Fruit fly (Drosophila melanogaster) whole organism, embryonic: ENCODE results near the gene CG11892.

Experiments used
- Bgb ChIP-seq: fragments of 200-800 bp; sonication (Bioruptor generic); IDR thresholded peaks from 2 replicates; pipeline ENCODE4 v1.3.6; 2022; ENCODE audit warnings: missing biosample characterization, missing genetic modification characterization; ENCODE audit not compliant: partially characterized antibody
- CG12071 ChIP-seq: fragments of 200-800 bp; sonication (Bioruptor generic); optimal IDR thresholded peaks from 3 replicates; lab custom pipeline; 2018; ENCODE audit warnings: missing biosample characterization, mild to moderate bottlenecking, missing genetic modification characterization
- CG12769 ChIP-seq: fragments of 200-800 bp; sonication (Bioruptor generic); optimal IDR thresholded peaks from 2 replicates; lab custom pipeline; 2019; ENCODE audit warnings: missing biosample characterization, mild to moderate bottlenecking, missing genetic modification characterization, moderate library complexity
- CG13424 ChIP-seq: fragments of 200-800 bp; sonication (Bioruptor generic); optimal IDR thresholded peaks from 2 replicates; lab custom pipeline; 2019; ENCODE audit warnings: missing biosample characterization, mild to moderate bottlenecking, missing genetic modification characterization, moderate library complexity
- CG15011 ChIP-seq: fragments of 200-800 bp; sonication (Bioruptor generic); optimal IDR thresholded peaks from 3 replicates; lab custom pipeline; 2018; ENCODE audit warnings: missing biosample characterization, mild to moderate bottlenecking, missing genetic modification characterization
- CG17186 ChIP-seq: fragments of 200-800 bp; sonication (Bioruptor generic); optimal IDR thresholded peaks from 3 replicates; lab custom pipeline; 2017; ENCODE audit warnings: missing biosample characterization, missing genetic modification reagents, missing genetic modification characterization
- CG2120 ChIP-seq: fragments of 200-800 bp; sonication (Bioruptor generic); optimal IDR thresholded peaks from 3 replicates; lab custom pipeline; 2016; ENCODE audit warnings: missing biosample characterization, missing genetic modification characterization
- CG2712 ChIP-seq: fragments of 200-800 bp; optimal IDR thresholded peaks from 3 replicates; lab custom pipeline; 2019; ENCODE audit warnings: missing biosample characterization, mild to moderate bottlenecking, missing genetic modification characterization, moderate library complexity
- CG32772 ChIP-seq: fragments of 200-800 bp; sonication (Bioruptor generic); IDR thresholded peaks from 2 replicates; pipeline ENCODE4 v1.3.6; 2022; ENCODE audit warnings: missing biosample characterization, missing genetic modification characterization
- CG3281 ChIP-seq: fragments of 200-800 bp; sonication (Bioruptor generic); optimal IDR thresholded peaks from 3 replicates; lab custom pipeline; 2017; ENCODE audit warnings: missing biosample characterization, mild to moderate bottlenecking, missing genetic modification characterization
- CG3838 ChIP-seq: fragments of 200-800 bp; sonication (Bioruptor generic); optimal IDR thresholded peaks from 3 replicates; lab custom pipeline; 2016; ENCODE audit warnings: missing biosample characterization, missing genetic modification characterization
- CG6683 ChIP-seq: fragments of 200-800 bp; sonication (Bioruptor generic); optimal IDR thresholded peaks from 2 replicates; lab custom pipeline; 2017; ENCODE audit warnings: missing biosample characterization, mild to moderate bottlenecking, missing genetic modification characterization, missing genetic modification reagents
- CG6689 ChIP-seq: fragments of 200-800 bp; sonication (Bioruptor generic); IDR thresholded peaks from 2 replicates; pipeline ENCODE4 v1.3.6; 2022; ENCODE audit warnings: missing biosample characterization, missing genetic modification characterization
- CG6765 ChIP-seq: fragments of 200-800 bp; sonication (Bioruptor generic); optimal IDR thresholded peaks from 3 replicates; lab custom pipeline; 2017; ENCODE audit warnings: missing biosample characterization, mild to moderate bottlenecking, missing genetic modification characterization
- CG7786 ChIP-seq: fragments of 200-800 bp; sonication (Bioruptor generic); optimal IDR thresholded peaks from 2 replicates; lab custom pipeline; 2016; ENCODE audit warnings: missing biosample characterization, missing genetic modification characterization
- CG7987 ChIP-seq: fragments of 200-800 bp; sonication (Bioruptor generic); optimal IDR thresholded peaks from 2 replicates; lab custom pipeline; 2018; ENCODE audit warnings: missing biosample characterization, mild to moderate bottlenecking, missing genetic modification characterization, moderate library complexity
- Camta ChIP-seq: fragments of 200-800 bp; sonication (Bioruptor generic); optimal IDR thresholded peaks from 2 replicates; lab custom pipeline; 2016; ENCODE audit warnings: missing biosample characterization, missing genetic modification characterization
- CoRest ChIP-seq: fragments of 200-800 bp; sonication (Bioruptor generic); optimal IDR thresholded peaks from 3 replicates; lab custom pipeline; 2018; ENCODE audit warnings: missing biosample characterization, mild to moderate bottlenecking, missing genetic modification characterization, moderate library complexity
- Dbx ChIP-seq: fragments of 200-800 bp; sonication (Bioruptor generic); IDR thresholded peaks from 3 replicates; pipeline ENCODE4 v1.3.6; 2022; ENCODE audit warnings: missing biosample characterization, missing genetic modification characterization
- Deaf1 ChIP-seq: fragments of 200-800 bp; optimal IDR thresholded peaks from 3 replicates; lab custom pipeline; 2019; ENCODE audit warnings: missing biosample characterization, mild to moderate bottlenecking, missing genetic modification characterization, moderate library complexity
- Dek ChIP-seq: fragments of 200-800 bp; sonication (Bioruptor generic); optimal IDR thresholded peaks from 3 replicates; lab custom pipeline; 2019; ENCODE audit warnings: missing biosample characterization, mild to moderate bottlenecking, missing genetic modification characterization, moderate library complexity
- Dip2 ChIP-seq: fragments of 200-800 bp; sonication (Bioruptor generic); IDR thresholded peaks from 2 replicates; pipeline ENCODE4 v1.3.6; 2022; ENCODE audit warnings: missing biosample characterization, missing genetic modification characterization
- Dp ChIP-seq: fragments of 200-800 bp; sonication (Bioruptor generic); optimal IDR thresholded peaks from 2 replicates; lab custom pipeline; 2018; ENCODE audit warnings: missing biosample characterization, mild to moderate bottlenecking, missing genetic modification characterization, moderate library complexity
- ERR ChIP-seq: fragments of 200-800 bp; sonication (Bioruptor generic); optimal IDR thresholded peaks from 2 replicates; lab custom pipeline; 2016; ENCODE audit warnings: missing biosample characterization, missing genetic modification characterization
- Ets97D ChIP-seq: fragments of 200-800 bp; sonication (Bioruptor generic); optimal IDR thresholded peaks from 3 replicates; lab custom pipeline; 2016; ENCODE audit warnings: missing biosample characterization, missing genetic modification characterization
- H2.0 ChIP-seq: fragments of 200-800 bp; sonication (Bioruptor generic); IDR thresholded peaks from 2 replicates; pipeline ENCODE4 v1.3.6; 2022; ENCODE audit warnings: missing biosample characterization, missing genetic modification characterization
- Lhr ChIP-seq: fragments of 200-800 bp; sonication (Bioruptor generic); optimal IDR thresholded peaks from 3 replicates; lab custom pipeline; 2017; ENCODE audit warnings: mild to moderate bottlenecking, missing biosample characterization, missing genetic modification reagents, missing genetic modification characterization
- Med ChIP-seq: fragments of 200-800 bp; sonication (Bioruptor generic); peaks from one replicate; lab custom pipeline; 2016; ENCODE audit warnings: missing biosample characterization, missing genetic modification characterization, mild to moderate bottlenecking, inconsistent platforms, moderate library complexity
- Oaz ChIP-seq: fragments of 200-800 bp; sonication (Bioruptor generic); IDR thresholded peaks from 2 replicates; pipeline ENCODE4 v1.3.6; 2022; ENCODE audit warnings: missing biosample characterization, missing genetic modification characterization
- Sry-δ ChIP-seq: fragments of 200-800 bp; sonication (Bioruptor generic); optimal IDR thresholded peaks from 2 replicates; lab custom pipeline; 2016; ENCODE audit warnings: missing biosample characterization, missing genetic modification characterization
- Tbp ChIP-seq: fragments of >200 bp; optimal IDR thresholded peaks from 2 replicates; lab custom pipeline; 2018; ENCODE audit warnings: missing biosample characterization, missing genetic modification characterization
- ash1 ChIP-seq: fragments of 200-800 bp; sonication (Bioruptor generic); optimal IDR thresholded peaks from 2 replicates; lab custom pipeline; 2018; ENCODE audit warnings: missing biosample characterization, mild to moderate bottlenecking, missing genetic modification characterization
- bab2 ChIP-seq: fragments of 200-800 bp; sonication (Bioruptor generic); optimal IDR thresholded peaks from 2 replicates; lab custom pipeline; 2016; ENCODE audit warnings: missing biosample characterization, missing genetic modification characterization
- bigmax ChIP-seq: fragments of 200-800 bp; sonication (Bioruptor generic); optimal IDR thresholded peaks from 2 replicates; lab custom pipeline; 2018; ENCODE audit warnings: missing biosample characterization, mild to moderate bottlenecking, missing genetic modification characterization
- caup ChIP-seq: fragments of 200-800 bp; sonication (Bioruptor generic); optimal IDR thresholded peaks from 3 replicates; lab custom pipeline; 2017; ENCODE audit warnings: missing biosample characterization, mild to moderate bottlenecking, missing genetic modification characterization, moderate library complexity; ENCODE audit not compliant: severe bottlenecking
- chinmo ChIP-seq: fragments of 200-800 bp; sonication (Bioruptor generic); IDR thresholded peaks from 4 replicates; pipeline ENCODE4 v1.3.6; 2022; ENCODE audit warnings: missing biosample characterization, missing genetic modification characterization; ENCODE audit not compliant: partially characterized antibody
- esg ChIP-seq: fragments of 200-800 bp; sonication (Bioruptor generic); conservative IDR thresholded peaks from 2 replicates; pipeline ENCODE4 v1.3.6; 2022; ENCODE audit warnings: missing biosample characterization, missing genetic modification characterization
- exex ChIP-seq: fragments of 200-800 bp; sonication (Bioruptor generic); optimal IDR thresholded peaks from 4 replicates; lab custom pipeline; 2018; ENCODE audit warnings: missing biosample characterization, mild to moderate bottlenecking, missing genetic modification characterization, moderate library complexity
- grn ChIP-seq: fragments of 200-800 bp; sonication (Bioruptor generic); optimal IDR thresholded peaks from 3 replicates; lab custom pipeline; 2017; ENCODE audit warnings: missing biosample characterization, missing genetic modification characterization
- ind ChIP-seq: fragments of 200-800 bp; sonication (Bioruptor generic); optimal IDR thresholded peaks from 3 replicates; lab custom pipeline; 2016; ENCODE audit warnings: missing biosample characterization, missing genetic modification characterization
- lab ChIP-seq: fragments of 200-800 bp; sonication (Bioruptor generic); optimal IDR thresholded peaks from 3 replicates; lab custom pipeline; 2017; ENCODE audit warnings: missing biosample characterization, missing genetic modification characterization, mild to moderate bottlenecking, moderate library complexity, missing genetic modification reagents
- maf-S ChIP-seq: fragments of 200-800 bp; sonication (Bioruptor generic); optimal IDR thresholded peaks from 2 replicates; lab custom pipeline; 2016; ENCODE audit warnings: missing biosample characterization, missing genetic modification characterization
- mirr ChIP-seq: fragments of 200-800 bp; sonication (Bioruptor generic); optimal IDR thresholded peaks from 3 replicates; lab custom pipeline; 2018; ENCODE audit warnings: missing biosample characterization, mild to moderate bottlenecking, missing genetic modification characterization
- sc ChIP-seq, 3 experiments: fragments of >200 bp in 2 of 3; fragments of 200-800 bp in 1 of 3; sonication (Bioruptor generic) in 1 of 3; optimal IDR thresholded peaks; 2 replicates in 2 of 3; 3 replicates in 1 of 3; lab custom pipeline; 2017; ENCODE audit warnings: mild to moderate bottlenecking in 1 of 3, missing biosample characterization in 1 of 3, missing genetic modification characterization in 1 of 3, missing genetic modification reagents in 1 of 3
- sd ChIP-seq: fragments of 200-800 bp; sonication (Bioruptor generic); optimal IDR thresholded peaks from 3 replicates; lab custom pipeline; 2018; ENCODE audit warnings: missing biosample characterization, mild to moderate bottlenecking, missing genetic modification characterization, moderate library complexity
- sens ChIP-seq: fragments of 200-800 bp; sonication (Bioruptor generic); peaks from one replicate; lab custom pipeline; 2016; ENCODE audit warnings: missing biosample characterization, missing genetic modification characterization
- sr ChIP-seq: fragments of 200-800 bp; sonication (Bioruptor generic); IDR thresholded peaks from 3 replicates; pipeline ENCODE4 v1.3.6; 2022; ENCODE audit warnings: missing biosample characterization, missing genetic modification characterization
- stc ChIP-seq: fragments of 200-800 bp; sonication (Bioruptor generic); IDR thresholded peaks from 2 replicates; pipeline ENCODE4 v1.3.6; 2022; ENCODE audit warnings: missing biosample characterization, missing genetic modification characterization
- sug ChIP-seq: fragments of 200-800 bp; optimal IDR thresholded peaks from 2 replicates; lab custom pipeline; 2019; ENCODE audit warnings: missing biosample characterization, mild to moderate bottlenecking, missing genetic modification characterization, moderate library complexity

Gene CG11892

dm6 chr3R:25312583-25312982 is 31.2 kb downstream of the CG11892 start (continued):
- TF ChIP-seq CG3281 (GFP tag; lab: Kevin White, UChicago) = peak; percentile 11
- no peak for TF ChIP-seq Oaz (GFP tag; lab: Robert Waterston, UW)
- no peak for TF ChIP-seq CG32772 (GFP tag; lab: Robert Waterston, UW)
- no peak for TF ChIP-seq CG7987
- no peak for TF ChIP-seq CG13424 (tag; lab: Kevin White, UChicago)
- TF ChIP-seq mirr (GFP tag; lab: Kevin White, UChicago) = peak; percentile 49
- no peak for TF ChIP-seq bigmax (GFP tag; lab: Kevin White, UChicago)
- TF ChIP-seq CG3838 = no peak
- TF ChIP-seq CG2120 = no peak
- TF ChIP-seq CG6689 (GFP tag; lab: Robert Waterston, UW) = no peak
- peak; percentile 22 for TF ChIP-seq Ets97D (GFP tag; lab: Kevin White, UChicago)
- peak; percentile 84 for TF ChIP-seq Dip2 (GFP tag; lab: Robert Waterston, UW)
- TF ChIP-seq Dp (GFP tag; lab: Kevin White, UChicago) = peak; percentile 45
- peak; percentile 26 for TF ChIP-seq caup (GFP tag; lab: Kevin White, UChicago)
- TF ChIP-seq ash1 (GFP tag; lab: Kevin White, UChicago) = no peak
- no peak for TF ChIP-seq Lhr (GFP tag; lab: Kevin White, UChicago)
- TF ChIP-seq CoRest = no peak
- TF ChIP-seq CG6765 (GFP tag; lab: Kevin White, UChicago) = no peak
- TF ChIP-seq Sry-δ (GFP tag; lab: Kevin White, UChicago) = no peak
- TF ChIP-seq, all 482 proteins: peak for 18

- TF ChIP-seq esg (no peak), Camta (no peak), lab (GFP tag; lab: Kevin White, UChicago) (peak; percentile 50), CG2712 (tag; lab: Kevin White, UChicago) (no peak), stc (GFP tag; lab: Robert Waterston, UW) (no peak), sug (tag; lab: Kevin White, UChicago) (peak; percentile 15), CG17186 (no peak), Dbx (GFP tag; lab: Robert Waterston, UW) (no peak), sens (peak; percentile 67), Tbp (GFP tag; lab: Kevin White, UChicago) (no peak), CG15011 (GFP tag; lab: Kevin White, UChicago) (no peak), Deaf1 (tag; lab: Kevin White, UChicago) (peak; percentile 51), sr (GFP tag; lab: Robert Waterston, UW) (no peak), maf-S (GFP tag; lab: Kevin White, UChicago) (no peak), CG12769 (tag; lab: Kevin White, UChicago) (peak; percentile 40), exex (peak; percentile 56), sd (tag; lab: Kevin White, UChicago) (peak; percentile 2), chinmo (GFP tag; lab: Robert Waterston, UW) (0 out of 4 replicates have a peak, but pooled peaks have one; percentile 57), grn (GFP tag; lab: Kevin White, UChicago) (peak; percentile 12)
These were observed 32.4 kb downstream of the CG11892 start, which contains the start of gene CG31087 for dm6 chr3R:25313771-25314170. Gene CG31087, minus strand, starts transcription at chr3R:25313833.

- TF ChIP-seq ind (no peak), Dek (tag; lab: Kevin White, UChicago) (no peak), bab2 (GFP tag; lab: Kevin White, UChicago) (no peak), CG7786 (GFP tag; lab: Kevin White, UChicago) (no peak), ERR (no peak), Bgb (GFP tag; lab: Robert Waterston, UW) (no peak), chinmo (GFP tag; lab: Robert Waterston, UW) (0 out of 4 replicates have a peak, but pooled peaks have one; percentile 24), CG12071 (no peak), Med (GFP tag; lab: Kevin White, UChicago) (peak; percentile 42), sc (optimal IDR thresholded peaks at IDR 0.05; lab: Kevin White, UChicago) (no peak), sc (GFP tag; optimal IDR thresholded peaks at IDR 0.05; lab: Kevin White, UChicago) (no peak), stc (GFP tag; lab: Robert Waterston, UW) (no peak), CG6683 (GFP tag; lab: Kevin White, UChicago) (no peak), H2.0 (GFP tag; lab: Robert Waterston, UW) (no peak), sens (peak; percentile 18)
These were observed 34.7 kb downstream of the CG11892 start, which contains the start of gene CG10559 for dm6 chr3R:25316016-25316415. Gene CG10559, minus strand, starts transcription at chr3R:25316116.
